Fruit fly (Drosophila melanogaster) whole organism, embryonic: ENCODE results near the gene Gr85a.

ENCODE experiments used
- CG16779 ChIP-seq: fragments of 200-800 bp; sonication (Bioruptor generic); IDR thresholded peaks from 2 replicates; pipeline ENCODE4 v1.3.6; 2022; ENCODE audit warnings: missing biosample characterization, missing genetic modification characterization
- Hand ChIP-seq: fragments of 200-800 bp; sonication (Bioruptor generic); optimal IDR thresholded peaks from 2 replicates; lab custom pipeline; 2017; ENCODE audit warnings: mild to moderate bottlenecking, missing biosample characterization, missing genetic modification reagents, missing genetic modification characterization

dm6 chr3R:9985585-9986393 is 10.8 kb downstream of the Gr85a start, which contains the start of gene Art4:
- TF ChIP-seq CG16779 (GFP tag; lab: Robert Waterston, UW) (no peak), Hand (GFP tag; lab: Kevin White, UChicago) (no peak)
